Fruit fly (Drosophila melanogaster): ENCODE data around the gene GckIII.

- TF ChIP-seq Sox14 (GFP tag; optimal IDR thresholded peaks at IDR 0.05) (no peak), esn (GFP tag; optimal IDR thresholded peaks at IDR 0.05) (no peak), CG6854 (GFP tag; optimal IDR thresholded peaks at IDR 0.05) (peak; percentile 64), CG34406 (GFP tag; optimal IDR thresholded peaks at IDR 0.05) (no peak), svp (GFP tag) (no peak), CG7368 (GFP tag; optimal IDR thresholded peaks at IDR 0.05) (no peak), CG6276 (GFP tag; optimal IDR thresholded peaks at IDR 0.05) (no peak), cyc (GFP tag; optimal IDR thresholded peaks at IDR 0.05) (no peak), Sox102F (GFP tag; optimal IDR thresholded peaks at IDR 0.05) (no peak), eg (GFP tag; IDR thresholded peaks at IDR 0.05) (0 out of 3 replicates have a peak, but pooled peaks have one; percentile 18)
Measured at dm6 chr3R:17061736-17062371, 23.5 kb upstream of the GckIII start.

Measured in whole organism, prepupa.